Worm (Caenorhabditis elegans) whole organism, young adult: Measurements from ENCODE around the gene lin-13.

Experiments used
- F23B12.7 ChIP-seq: sonication (generic microtip); optimal IDR thresholded peaks from 2 replicates; lab custom pipeline; 2017; ENCODE audit warnings: missing genetic modification characterization, mild to moderate bottlenecking, missing compliant biosample characterization, antibody characterized with exemption, moderate library complexity; ENCODE audit not compliant: insufficient read depth
- F57C9.4 ChIP-seq: sonication (generic microtip); optimal IDR thresholded peaks from 2 replicates; lab custom pipeline; 2017; ENCODE audit warnings: mild to moderate bottlenecking, missing genetic modification characterization, missing compliant biosample characterization
- Y53G8AR.9 ChIP-seq: fragments of 200-800 bp; sonication (Bioruptor generic); conservative IDR thresholded peaks from 2 replicates; pipeline ENCODE4 v1.3.6; 2022; ENCODE audit warnings: missing genetic modification reagents, missing genetic modification characterization, missing compliant biosample characterization
- Y56A3A.18 ChIP-seq: fragments of 200-800 bp; sonication (Bioruptor generic); IDR thresholded peaks from 2 replicates; pipeline ENCODE4 v1.3.6; 2022; ENCODE audit warnings: missing genetic modification reagents, missing genetic modification characterization, missing compliant biosample characterization
- hlh-26 ChIP-seq: fragments of 200-800 bp; sonication (Bioruptor generic); conservative IDR thresholded peaks from 2 replicates; pipeline ENCODE4 v1.3.6; 2022; ENCODE audit warnings: missing genetic modification reagents, missing genetic modification characterization, missing compliant biosample characterization
- hsf-1 ChIP-seq: fragments of 200-800 bp; sonication (Bioruptor generic); IDR thresholded peaks from 2 replicates; pipeline ENCODE4 v1.3.6; 2022; ENCODE audit warnings: missing genetic modification reagents, missing genetic modification characterization, missing compliant biosample characterization
- lin-54 ChIP-seq: fragments of 200-800 bp; sonication (Bioruptor generic); optimal IDR thresholded peaks from 2 replicates; lab custom pipeline; 2018; ENCODE audit warnings: mild to moderate bottlenecking, missing genetic modification characterization, missing compliant biosample characterization
- mel-28 ChIP-seq: sonication (generic microtip); optimal IDR thresholded peaks from 2 replicates; lab custom pipeline; 2016; ENCODE audit warnings: borderline replicate concordance, mild to moderate bottlenecking, missing genetic modification characterization, missing compliant biosample characterization
- nhr-120 ChIP-seq: fragments of 200-800 bp; sonication (Bioruptor generic); IDR thresholded peaks from 2 replicates; pipeline ENCODE4 v1.3.6; 2022; ENCODE audit warnings: missing genetic modification characterization, missing compliant biosample characterization
- sea-2 ChIP-seq: fragments of 200-800 bp; sonication (Bioruptor generic); IDR thresholded peaks from 2 replicates; pipeline ENCODE4 v1.3.6; 2022; ENCODE audit warnings: missing genetic modification characterization, missing compliant biosample characterization

DNA sequence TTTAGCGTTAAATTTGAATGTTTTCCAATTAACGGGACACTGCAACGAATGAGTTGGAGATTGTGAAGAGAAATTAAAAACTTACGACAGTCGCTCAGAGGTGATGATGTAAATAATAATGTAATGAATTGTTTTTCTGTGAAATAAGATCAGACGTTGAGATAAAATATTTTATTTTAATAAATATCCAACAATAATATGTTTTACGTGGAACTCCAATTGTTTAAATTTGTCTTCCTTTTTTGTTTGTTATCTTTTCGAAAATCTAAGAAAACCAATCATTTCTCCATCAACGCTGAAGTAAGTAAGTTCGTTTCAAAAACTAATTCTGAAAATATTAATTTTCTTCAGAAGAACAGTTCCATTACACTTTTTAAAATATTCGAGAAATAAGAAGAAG, 15.0 kb downstream of the lin-13 start, which contains the start of gene C18H2.5:
- TF ChIP-seq F23B12.7 (no peak), Y53G8AR.9 (no peak), Y56A3A.18 (GFP tag; lab: Robert Waterston, UW) (no peak), sea-2 (GFP tag; lab: Robert Waterston, UW) (no peak), hsf-1 (GFP tag; lab: Robert Waterston, UW) (no peak), mel-28 (tag; lab: Kevin White, UChicago) (no peak), F57C9.4 (tag; lab: Kevin White, UChicago) (no peak), nhr-120 (GFP tag; lab: Robert Waterston, UW) (no peak), hlh-26 (GFP tag; lab: Robert Waterston, UW) (no peak), lin-54 (GFP tag; lab: Kevin White, UChicago) (no peak)
